Fruit fly (Drosophila melanogaster) whole organism: ENCODE results near the gene slpr.

Experiments used
- CG8478 ChIP-seq: fragments of >200 bp; optimal IDR thresholded peaks from 2 replicates; lab custom pipeline; 2018; ENCODE audit warnings: inconsistent platforms
- Dll ChIP-seq: fragments of >200 bp; optimal IDR thresholded peaks from 2 replicates; lab custom pipeline; 2017
- EcR ChIP-seq, 2 experiments: fragments of >200 bp; optimal IDR thresholded peaks; 2 replicates each; lab custom pipeline; 2017; ENCODE audit warnings: missing biosample characterization in 2 of 2, missing genetic modification characterization in 2 of 2, missing genetic modification reagents in 2 of 2
- pan ChIP-seq: fragments of >200 bp; optimal IDR thresholded peaks from 2 replicates; lab custom pipeline; 2017
- psq ChIP-seq: fragments of >200 bp; optimal IDR thresholded peaks from 2 replicates; lab custom pipeline; 2017
- usp ChIP-seq: fragments of >200 bp; optimal IDR thresholded peaks from 2 replicates; lab custom pipeline; 2017; ENCODE audit warnings: missing biosample characterization, missing genetic modification characterization, mixed read lengths

Gene slpr

dm6 chrX:8128133-8128532 lies 48.9 kb downstream of the slpr start:
- TF ChIP-seq CG8478 (lab: Kevin White, UChicago), result no peak
- TF ChIP-seq EcR (GFP tag; optimal IDR thresholded peaks at IDR 0.05; lab: Kevin White, UChicago), result no peak
- TF ChIP-seq usp (GFP tag; lab: Kevin White, UChicago), result no peak

dm6 chrX:8126149-8126548 lies 50.8 kb downstream of the slpr start:
- TF ChIP-seq EcR (GFP tag; optimal IDR thresholded peaks at IDR 0.05; lab: Kevin White, UChicago) (no peak), Dll (no peak), psq (lab: Kevin White, UChicago) (no peak), pan (lab: Kevin White, UChicago) (no peak), usp (GFP tag; lab: Kevin White, UChicago) (no peak), CG8478 (lab: Kevin White, UChicago) (no peak)

- no peak for TF ChIP-seq Dll
- TF ChIP-seq usp (GFP tag; lab: Kevin White, UChicago), result no peak
- no peak for TF ChIP-seq EcR (GFP tag; optimal IDR thresholded peaks at IDR 0.05; lab: Kevin White, UChicago)
- TF ChIP-seq psq (lab: Kevin White, UChicago), result no peak
- TF ChIP-seq CG8478 (lab: Kevin White, UChicago), result no peak
- TF ChIP-seq pan (lab: Kevin White, UChicago), result no peak
Observed at dm6 chrX:8125224-8125649, 51.7 kb downstream of the slpr start.

dm6 chrX:8122834-8123233 lies 54.2 kb downstream of the slpr start:
- TF ChIP-seq Dll, result no peak
- TF ChIP-seq pan (lab: Kevin White, UChicago), result no peak
- TF ChIP-seq CG8478 (lab: Kevin White, UChicago), result no peak
- TF ChIP-seq EcR (GFP tag; optimal IDR thresholded peaks at IDR 0.05; lab: Kevin White, UChicago), result no peak

- no peak for TF ChIP-seq EcR (GFP tag; optimal IDR thresholded peaks at IDR 0.05; lab: Kevin White, UChicago)
- no peak for TF ChIP-seq CG8478 (lab: Kevin White, UChicago)
- TF ChIP-seq Dll, result no peak
- TF ChIP-seq psq (lab: Kevin White, UChicago), result no peak
- TF ChIP-seq usp (GFP tag; lab: Kevin White, UChicago), result no peak
- no peak for TF ChIP-seq pan (lab: Kevin White, UChicago)
Observed at dm6 chrX:8120939-8121338, 56.0 kb downstream of the slpr start, which contains the start of gene CG2260. CG2260 (minus strand) TSS chrX:8121147.
